Worm (Caenorhabditis elegans): ENCODE results near the gene sss-1.

DNA sequence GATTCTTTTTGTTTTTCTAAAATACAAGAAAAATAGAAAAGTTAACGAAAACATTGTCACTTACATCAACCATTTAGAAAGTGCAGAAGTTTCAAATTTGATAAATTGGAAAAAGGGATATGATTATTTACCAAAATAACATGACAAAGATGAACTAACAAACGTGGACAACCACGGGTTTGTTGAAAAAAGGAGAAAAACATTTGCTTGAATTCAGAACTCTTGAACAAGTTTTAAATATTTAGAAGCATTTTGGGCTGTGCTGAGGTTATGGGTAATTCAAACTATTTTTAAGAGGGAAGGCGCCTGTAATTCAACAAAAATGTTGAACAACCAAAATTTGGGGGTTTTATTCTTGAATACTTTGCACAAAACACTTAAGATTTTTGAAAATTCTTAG, 3.7 kb downstream of the sss-1 start, which contains the start of gene ttbk-3:
- TF ChIP-seq W03F9.2 (tag; optimal IDR thresholded peaks at IDR 0.05) = no peak
- no peak for TF ChIP-seq dao-5 (tag; optimal IDR thresholded peaks at IDR 0.05)
- TF ChIP-seq him-1 (tag; optimal IDR thresholded peaks at IDR 0.05) = no peak

Measured in whole organism, L4/young adult.